Fruit fly (Drosophila melanogaster): ENCODE measurements around the gene CG5861.

Gene CG5861

dm6 chr2L:16317131-16317530 is 10.0 kb upstream of the CG5861 start:
- no peak for TF ChIP-seq usp (GFP tag; optimal IDR thresholded peaks at IDR 0.05)
- TF ChIP-seq EcR (GFP tag; optimal IDR thresholded peaks at IDR 0.05), result no peak
- TF ChIP-seq psq (optimal IDR thresholded peaks at IDR 0.05), result no peak
- no peak for TF ChIP-seq CG8478 (optimal IDR thresholded peaks at IDR 0.05)
- TF ChIP-seq pan (optimal IDR thresholded peaks at IDR 0.05), result no peak
- no peak for TF ChIP-seq Dll (optimal IDR thresholded peaks at IDR 0.05)

- TF ChIP-seq CG8478 (optimal IDR thresholded peaks at IDR 0.05) (no peak), EcR (GFP tag; optimal IDR thresholded peaks at IDR 0.05) (no peak), usp (GFP tag; optimal IDR thresholded peaks at IDR 0.05) (no peak), Dll (optimal IDR thresholded peaks at IDR 0.05) (no peak), psq (optimal IDR thresholded peaks at IDR 0.05) (no peak), pan (optimal IDR thresholded peaks at IDR 0.05) (no peak)
Measured at dm6 chr2L:16316410-16316809, 9.3 kb upstream of the CG5861 start.

- TF ChIP-seq Dll (optimal IDR thresholded peaks at IDR 0.05), result no peak
- TF ChIP-seq usp (GFP tag; optimal IDR thresholded peaks at IDR 0.05), result no peak
- TF ChIP-seq EcR (GFP tag; optimal IDR thresholded peaks at IDR 0.05), result no peak
- no peak for TF ChIP-seq psq (optimal IDR thresholded peaks at IDR 0.05)
- no peak for TF ChIP-seq CG8478 (optimal IDR thresholded peaks at IDR 0.05)
- TF ChIP-seq pan (optimal IDR thresholded peaks at IDR 0.05), result no peak
Measured at dm6 chr2L:16315844-16316243, 8.7 kb upstream of the CG5861 start.

dm6 chr2L:16315027-16315426 is 7.9 kb upstream of the CG5861 start:
- TF ChIP-seq CG8478 (optimal IDR thresholded peaks at IDR 0.05), result no peak
- TF ChIP-seq EcR (GFP tag; optimal IDR thresholded peaks at IDR 0.05), result no peak
- TF ChIP-seq pan (optimal IDR thresholded peaks at IDR 0.05), result no peak
- no peak for TF ChIP-seq usp (GFP tag; optimal IDR thresholded peaks at IDR 0.05)
- TF ChIP-seq psq (optimal IDR thresholded peaks at IDR 0.05), result no peak
- TF ChIP-seq Dll (optimal IDR thresholded peaks at IDR 0.05), result no peak

- TF ChIP-seq CG8478 (optimal IDR thresholded peaks at IDR 0.05) (no peak), psq (optimal IDR thresholded peaks at IDR 0.05) (no peak), Dll (optimal IDR thresholded peaks at IDR 0.05) (no peak), usp (GFP tag; optimal IDR thresholded peaks at IDR 0.05) (no peak), EcR (GFP tag; optimal IDR thresholded peaks at IDR 0.05) (no peak), pan (optimal IDR thresholded peaks at IDR 0.05) (no peak)
Measured at dm6 chr2L:16310648-16311047, 3.5 kb upstream of the CG5861 start, which contains the start of the genes cni and fzy. Gene cni, minus strand, starts transcription at chr2L:16310726. Gene fzy, plus strand, starts transcription at chr2L:16310956.

- TF ChIP-seq CG8478 (optimal IDR thresholded peaks at IDR 0.05) (no peak), psq (optimal IDR thresholded peaks at IDR 0.05) (no peak), pan (optimal IDR thresholded peaks at IDR 0.05) (no peak), Dll (optimal IDR thresholded peaks at IDR 0.05) (no peak), EcR (GFP tag; optimal IDR thresholded peaks at IDR 0.05) (no peak), usp (GFP tag; optimal IDR thresholded peaks at IDR 0.05) (no peak)
Measured at dm6 chr2L:16302773-16303279, 4.3 kb downstream of the CG5861 start, which contains the start of gene GMF. Gene GMF, minus strand, starts transcription at chr2L:16302954.

dm6 chr2L:16299466-16300311 is 7.4 kb downstream of the CG5861 start, which contains the start of the genes heix and CG17328:
Gene heix, minus strand, starts transcription at chr2L:16299858.
Gene CG17328, plus strand, starts transcription at chr2L:16299943.
- no peak for TF ChIP-seq usp (GFP tag; optimal IDR thresholded peaks at IDR 0.05)
- TF ChIP-seq CG8478 (optimal IDR thresholded peaks at IDR 0.05), result no peak
- no peak for TF ChIP-seq EcR (GFP tag; optimal IDR thresholded peaks at IDR 0.05)
- no peak for TF ChIP-seq psq (optimal IDR thresholded peaks at IDR 0.05)
- no peak for TF ChIP-seq pan (optimal IDR thresholded peaks at IDR 0.05)
- no peak for TF ChIP-seq Dll (optimal IDR thresholded peaks at IDR 0.05)

- no peak for TF ChIP-seq psq (optimal IDR thresholded peaks at IDR 0.05)
- TF ChIP-seq pan (optimal IDR thresholded peaks at IDR 0.05), result no peak
- TF ChIP-seq Dll (optimal IDR thresholded peaks at IDR 0.05), result no peak
- TF ChIP-seq CG8478 (optimal IDR thresholded peaks at IDR 0.05), result no peak
Measured at dm6 chr2L:16293703-16294233, 13.3 kb downstream of the CG5861 start, which contains the start of gene Cyp303a1. Gene Cyp303a1, plus strand, starts transcription at chr2L:16294183.

dm6 chr2L:16292975-16293501 is 14.1 kb downstream of the CG5861 start, which contains the start of gene CG13258:
Gene CG13258, minus strand, starts transcription at chr2L:16293025.
- TF ChIP-seq usp (GFP tag; optimal IDR thresholded peaks at IDR 0.05) (no peak), CG8478 (optimal IDR thresholded peaks at IDR 0.05) (no peak), psq (optimal IDR thresholded peaks at IDR 0.05) (no peak), pan (optimal IDR thresholded peaks at IDR 0.05) (no peak), Dll (optimal IDR thresholded peaks at IDR 0.05) (no peak), EcR (GFP tag; optimal IDR thresholded peaks at IDR 0.05) (no peak)

dm6 chr2L:16290984-16291383 is 16.1 kb downstream of the CG5861 start, which contains the start of gene CG17329:
Gene CG17329, plus strand, starts transcription at chr2L:16291284.
- TF ChIP-seq EcR (GFP tag; optimal IDR thresholded peaks at IDR 0.05) (no peak), pan (optimal IDR thresholded peaks at IDR 0.05) (no peak), psq (optimal IDR thresholded peaks at IDR 0.05) (no peak), Dll (optimal IDR thresholded peaks at IDR 0.05) (no peak)

dm6 chr2L:16288393-16288731 is 18.7 kb downstream of the CG5861 start:
- TF ChIP-seq pan (optimal IDR thresholded peaks at IDR 0.05) (no peak), EcR (GFP tag; optimal IDR thresholded peaks at IDR 0.05) (no peak), CG8478 (optimal IDR thresholded peaks at IDR 0.05) (no peak), Dll (optimal IDR thresholded peaks at IDR 0.05) (no peak), psq (optimal IDR thresholded peaks at IDR 0.05) (no peak), usp (GFP tag; optimal IDR thresholded peaks at IDR 0.05) (no peak)
